Worm (Caenorhabditis elegans) whole organism, young adult: ENCODE results near the gene K04F1.9.

Experiments
- B0261.1 ChIP-seq: sonication (generic microtip); optimal IDR thresholded peaks from 2 replicates; lab custom pipeline; 2016; ENCODE audit warnings: mild to moderate bottlenecking, missing genetic modification characterization, moderate library complexity, missing compliant biosample characterization
- B0336.3 ChIP-seq: fragments of 200-800 bp; sonication (Bioruptor generic); IDR thresholded peaks from 2 replicates; pipeline ENCODE4 v1.3.6; 2022; ENCODE audit warnings: missing genetic modification characterization, missing compliant biosample characterization
- D2030.7 ChIP-seq: fragments of 200-800 bp; sonication (Bioruptor generic); IDR thresholded peaks from 2 replicates; pipeline ENCODE4 v1.3.6; 2022; ENCODE audit warnings: missing genetic modification reagents, missing genetic modification characterization, missing compliant biosample characterization
- F23B12.7 ChIP-seq: sonication (generic microtip); optimal IDR thresholded peaks from 2 replicates; lab custom pipeline; 2017; ENCODE audit warnings: missing genetic modification characterization, mild to moderate bottlenecking, missing compliant biosample characterization, antibody characterized with exemption, moderate library complexity; ENCODE audit not compliant: insufficient read depth
- F39B2.1 ChIP-seq: fragments of 200-800 bp; sonication (Bioruptor generic); IDR thresholded peaks from 2 replicates; pipeline ENCODE4 v1.3.6; 2022; ENCODE audit warnings: missing genetic modification reagents, missing genetic modification characterization, missing compliant biosample characterization
- K12H6.12 ChIP-seq: fragments of 200-800 bp; sonication (Bioruptor generic); optimal IDR thresholded peaks from 2 replicates; lab custom pipeline; 2018; ENCODE audit warnings: mild to moderate bottlenecking, missing genetic modification characterization, missing compliant biosample characterization
- T26A5.8 ChIP-seq: sonication (generic microtip); optimal IDR thresholded peaks from 2 replicates; lab custom pipeline; 2016; ENCODE audit warnings: missing genetic modification characterization, missing compliant biosample characterization
- Y53F4B.3 ChIP-seq: fragments of 200-800 bp; sonication (Bioruptor generic); IDR thresholded peaks from 2 replicates; pipeline ENCODE4 v1.3.6; 2022; ENCODE audit warnings: missing genetic modification reagents, missing genetic modification characterization, missing compliant biosample characterization
- Y67H2A.10 ChIP-seq: fragments of 200-800 bp; sonication (Bioruptor generic); conservative IDR thresholded peaks from 2 replicates; pipeline ENCODE4 v1.3.6; 2022; ENCODE audit warnings: missing genetic modification reagents, missing genetic modification characterization, missing compliant biosample characterization
- Y95B8A.8 ChIP-seq: fragments of 200-800 bp; sonication (Bioruptor generic); IDR thresholded peaks from 2 replicates; pipeline ENCODE4 v1.3.6; 2022; ENCODE audit warnings: missing genetic modification reagents, missing genetic modification characterization, missing compliant biosample characterization
- akir-1 ChIP-seq: fragments of 200-800 bp; sonication (Bioruptor generic); optimal IDR thresholded peaks from 2 replicates; lab custom pipeline; 2018; ENCODE audit warnings: mild to moderate bottlenecking, missing genetic modification characterization, moderate library complexity, missing compliant biosample characterization
- aptf-3 ChIP-seq: fragments of 200-800 bp; sonication (Bioruptor generic); IDR thresholded peaks from 2 replicates; pipeline ENCODE4 v1.3.6; 2022; ENCODE audit warnings: missing genetic modification characterization, missing compliant biosample characterization
- atf-7 ChIP-seq: sonication (generic microtip); optimal IDR thresholded peaks from 2 replicates; lab custom pipeline; 2017; ENCODE audit warnings: mild to moderate bottlenecking, missing genetic modification characterization, missing compliant biosample characterization
- attf-3 ChIP-seq: fragments of 200-800 bp; sonication (Bioruptor generic); conservative IDR thresholded peaks from 2 replicates; pipeline ENCODE4 v1.3.6; 2022; ENCODE audit warnings: missing genetic modification reagents, missing genetic modification characterization, missing compliant biosample characterization
- attf-6 ChIP-seq: fragments of 200-800 bp; sonication (Bioruptor generic); IDR thresholded peaks from 2 replicates; pipeline ENCODE4 v1.3.6; 2022; ENCODE audit warnings: missing genetic modification reagents, missing genetic modification characterization, missing compliant biosample characterization
- cebp-1 ChIP-seq, 2 experiments: fragments of 200-800 bp in 1 of 2; sonication (Bioruptor generic) in 1 of 2; sonication (generic microtip) in 1 of 2; IDR thresholded peaks in 1 of 2; optimal IDR thresholded peaks in 1 of 2; 2 replicates each; pipeline versions ENCODE4 v1.3.6 to Lab custom; 2017 to 2022; ENCODE audit warnings: missing compliant biosample characterization in 2 of 2, missing genetic modification characterization in 2 of 2, mild to moderate bottlenecking in 1 of 2, missing genetic modification reagents in 1 of 2, moderate library complexity in 1 of 2
- cebp-2 ChIP-seq: fragments of 200-800 bp; sonication (Bioruptor generic); IDR thresholded peaks from 2 replicates; pipeline ENCODE4 v1.3.6; 2022; ENCODE audit warnings: missing genetic modification characterization, missing compliant biosample characterization
- ceh-58 ChIP-seq: fragments of 200-800 bp; sonication (Bioruptor generic); IDR thresholded peaks from 2 replicates; pipeline ENCODE4 v1.3.6; 2022; ENCODE audit warnings: missing genetic modification characterization, missing compliant biosample characterization
- ceh-91 ChIP-seq: fragments of 200-800 bp; sonication (Bioruptor generic); IDR thresholded peaks from 2 replicates; pipeline ENCODE4 v1.3.6; 2022; ENCODE audit warnings: missing genetic modification reagents, missing genetic modification characterization, missing compliant biosample characterization
- chd-7 ChIP-seq: sonication (generic microtip); optimal IDR thresholded peaks from 2 replicates; lab custom pipeline; 2016; ENCODE audit warnings: mild to moderate bottlenecking, missing genetic modification characterization, moderate library complexity, missing compliant biosample characterization
- ekl-4 ChIP-seq: fragments of 200-800 bp; sonication (Bioruptor generic); IDR thresholded peaks from 2 replicates; pipeline ENCODE4 v1.3.6; 2022; ENCODE audit warnings: missing genetic modification reagents, missing genetic modification characterization, missing compliant biosample characterization
- ets-4 ChIP-seq: fragments of 200-800 bp; sonication (Bioruptor generic); optimal IDR thresholded peaks from 2 replicates; lab custom pipeline; 2018; ENCODE audit warnings: mild to moderate bottlenecking, missing genetic modification characterization, missing compliant biosample characterization
- gei-17 ChIP-seq: fragments of 200-800 bp; sonication (Bioruptor generic); optimal IDR thresholded peaks from 2 replicates; lab custom pipeline; 2018; ENCODE audit warnings: mild to moderate bottlenecking, missing genetic modification characterization, missing compliant biosample characterization
- hlh-12 ChIP-seq: sonication (generic microtip); optimal IDR thresholded peaks from 2 replicates; lab custom pipeline; 2016; ENCODE audit warnings: missing genetic modification characterization, missing compliant biosample characterization
- hsf-1 ChIP-seq: fragments of 200-800 bp; sonication (Bioruptor generic); IDR thresholded peaks from 2 replicates; pipeline ENCODE4 v1.3.6; 2022; ENCODE audit warnings: missing genetic modification reagents, missing genetic modification characterization, missing compliant biosample characterization
- lag-1 ChIP-seq: fragments of 200-800 bp; sonication (Bioruptor generic); IDR thresholded peaks from 2 replicates; pipeline ENCODE4 v1.3.6; 2022; ENCODE audit warnings: missing genetic modification reagents, missing genetic modification characterization, missing compliant biosample characterization
- lin-35 ChIP-seq, 3 experiments: fragments of 150-350 bp in 2 of 3; sonication (generic microtip) in 1 of 3; optimal IDR thresholded peaks; 2 replicates each; lab custom pipeline; 2014 to 2018; ENCODE audit warnings: missing biosample characterization in 3 of 3, missing genetic modification characterization in 3 of 3, missing genetic modification reagents in 3 of 3
- madf-3 ChIP-seq: fragments of 200-800 bp; sonication (Bioruptor generic); IDR thresholded peaks from 2 replicates; pipeline ENCODE4 v1.3.6; 2022; ENCODE audit warnings: missing genetic modification reagents, missing genetic modification characterization, missing compliant biosample characterization
- madf-6 ChIP-seq: fragments of 200-800 bp; sonication (Bioruptor generic); IDR thresholded peaks from 2 replicates; pipeline ENCODE4 v1.3.6; 2022; ENCODE audit warnings: missing genetic modification reagents, missing genetic modification characterization, missing compliant biosample characterization
- madf-8 ChIP-seq: fragments of 200-800 bp; sonication (Bioruptor generic); conservative IDR thresholded peaks from 2 replicates; pipeline ENCODE4 v1.3.6; 2022; ENCODE audit warnings: missing genetic modification reagents, missing genetic modification characterization, missing compliant biosample characterization
- mcd-1 ChIP-seq: fragments of 200-800 bp; sonication (Bioruptor generic); IDR thresholded peaks from 2 replicates; pipeline ENCODE4 v1.3.6; 2022; ENCODE audit warnings: missing genetic modification reagents, missing genetic modification characterization, missing compliant biosample characterization
- mes-4 ChIP-seq: sonication (generic microtip); optimal IDR thresholded peaks from 2 replicates; lab custom pipeline; 2016; ENCODE audit warnings: missing genotype, missing genetic modification characterization, missing compliant biosample characterization
- nfya-2 ChIP-seq: fragments of 200-800 bp; sonication (Bioruptor generic); IDR thresholded peaks from 2 replicates; pipeline ENCODE4 v1.3.6; 2022; ENCODE audit warnings: missing genetic modification reagents, missing genetic modification characterization, missing compliant biosample characterization
- snpc-1.3 ChIP-seq: sonication (generic microtip); optimal IDR thresholded peaks from 2 replicates; lab custom pipeline; 2017; ENCODE audit warnings: missing genetic modification characterization, mild to moderate bottlenecking, missing compliant biosample characterization, antibody characterized with exemption, moderate library complexity, missing genotype, missing genetic modification reagents; ENCODE audit not compliant: insufficient read depth
- snpc-3.4 ChIP-seq: sonication (generic microtip); optimal IDR thresholded peaks from 2 replicates; lab custom pipeline; 2017; ENCODE audit warnings: missing genetic modification characterization, mild to moderate bottlenecking, missing compliant biosample characterization, antibody characterized with exemption, moderate library complexity, missing genotype, missing genetic modification reagents
- tbx-9 ChIP-seq: sonication (generic microtip); optimal IDR thresholded peaks from 2 replicates; lab custom pipeline; 2016; ENCODE audit warnings: borderline replicate concordance, missing genetic modification characterization, inconsistent platforms, missing compliant biosample characterization
- unc-62 ChIP-seq: fragments of 150-350 bp; optimal IDR thresholded peaks from 2 replicates; lab custom pipeline; 2014; ENCODE audit warnings: missing biosample characterization, missing genetic modification reagents, missing genetic modification characterization
- zfh-2 ChIP-seq: fragments of 200-800 bp; sonication (Bioruptor generic); conservative IDR thresholded peaks from 2 replicates; pipeline ENCODE4 v1.3.6; 2022; ENCODE audit warnings: missing genetic modification reagents, missing genetic modification characterization, missing compliant biosample characterization
- zim-3 ChIP-seq: sonication (generic microtip); optimal IDR thresholded peaks from 2 replicates; lab custom pipeline; 2017; ENCODE audit warnings: mild to moderate bottlenecking, missing genetic modification characterization, moderate library complexity, missing compliant biosample characterization
- ztf-18 ChIP-seq: sonication (generic microtip); optimal IDR thresholded peaks from 2 replicates; lab custom pipeline; 2016; ENCODE audit warnings: missing genotype, mild to moderate bottlenecking, missing genetic modification characterization, missing compliant biosample characterization
- ztf-22 ChIP-seq: fragments of 200-800 bp; sonication (Bioruptor generic); optimal IDR thresholded peaks from 2 replicates; lab custom pipeline; 2018; ENCODE audit warnings: mild to moderate bottlenecking, missing genetic modification characterization, moderate library complexity, missing compliant biosample characterization
- ztf-3 ChIP-seq: fragments of 200-800 bp; sonication (Bioruptor generic); optimal IDR thresholded peaks from 2 replicates; lab custom pipeline; 2018; ENCODE audit warnings: mild to moderate bottlenecking, missing genetic modification characterization, missing compliant biosample characterization
- ztf-6 ChIP-seq: fragments of 200-800 bp; sonication (Bioruptor generic); IDR thresholded peaks from 2 replicates; pipeline ENCODE4 v1.3.6; 2022; ENCODE audit warnings: missing genetic modification reagents, missing genetic modification characterization, missing compliant biosample characterization

K04F1.9 gene

DNA sequence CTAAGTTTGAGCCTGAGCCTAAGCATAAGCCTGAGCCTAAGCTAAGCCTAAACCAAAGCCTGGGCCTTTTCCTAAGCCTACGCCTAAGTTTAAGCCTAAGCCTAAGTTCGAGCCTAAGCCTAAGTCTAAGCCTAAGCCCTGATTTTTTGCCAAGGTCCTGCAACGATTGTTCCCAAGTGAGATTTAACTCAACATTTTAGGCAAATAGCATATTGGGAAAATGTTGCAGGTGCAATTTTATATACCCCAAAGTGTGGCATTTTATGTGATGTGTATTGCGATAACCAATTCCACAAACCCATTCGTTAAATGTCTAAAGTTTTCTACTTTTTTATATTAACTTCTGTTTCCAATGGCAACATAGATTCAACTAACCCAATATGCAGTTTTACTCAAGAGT lies 2.8 kb upstream of the K04F1.9 start, which contains the start of gene irld-40:
Gene irld-40, plus strand, starts transcription at position 301 of the 400 bp plus-strand sequence.
- TF ChIP-seq ztf-22 (GFP tag; lab: Kevin White, UChicago) (no peak), ztf-18 (tag; lab: Kevin White, UChicago) (no peak), madf-3 (GFP tag; lab: Robert Waterston, UW) (no peak), F23B12.7 (tag; lab: Kevin White, UChicago) (no peak), chd-7 (tag; lab: Kevin White, UChicago) (no peak), hsf-1 (GFP tag; lab: Robert Waterston, UW) (0 out of 2 replicates have a peak, but pooled peaks have one; percentile 32), atf-7 (no peak), T26A5.8 (no peak), tbx-9 (no peak)

DNA sequence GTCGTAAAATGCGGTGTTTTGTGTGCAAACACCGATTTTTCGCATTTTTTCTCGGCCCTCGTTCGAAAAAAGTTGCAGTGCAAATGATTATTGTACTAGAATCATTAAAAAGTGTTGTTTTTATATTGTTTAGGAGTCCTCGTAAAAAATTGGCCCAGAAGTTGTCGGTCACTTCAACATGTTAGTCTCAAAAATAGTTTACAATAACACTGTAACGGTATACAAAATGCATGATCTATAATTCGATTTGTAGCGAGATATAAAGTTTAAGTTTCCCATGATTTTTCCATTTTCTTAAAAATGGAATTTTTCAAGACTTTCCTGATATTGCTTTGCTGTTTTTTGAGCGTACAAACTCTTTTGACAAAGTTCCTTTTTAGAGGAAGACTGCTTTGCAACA lies 1.9 kb downstream of the K04F1.9 start, which contains the start of gene K04F1.8:
Gene K04F1.8, plus strand, starts transcription at position 301 of the 400 bp plus-strand sequence.
- TF ChIP-seq ztf-22 (GFP tag; lab: Kevin White, UChicago) (no peak), aptf-3 (GFP tag; lab: Robert Waterston, UW) (no peak), F23B12.7 (tag; lab: Kevin White, UChicago) (no peak), cebp-1 (GFP tag; IDR thresholded peaks at IDR 0.05; lab: Robert Waterston, UW) (no peak), cebp-1 (tag; optimal IDR thresholded peaks at IDR 0.05; lab: Kevin White, UChicago) (no peak), ceh-91 (GFP tag; lab: Robert Waterston, UW) (no peak), Y53F4B.3 (GFP tag; lab: Robert Waterston, UW) (no peak), unc-62 (GFP tag; lab: Kevin White, UChicago) (no peak), ztf-3 (no peak), lag-1 (no peak), attf-6 (GFP tag; lab: Robert Waterston, UW) (no peak), B0336.3 (no peak), K12H6.12 (tag; lab: Kevin White, UChicago) (no peak), ets-4 (no peak), akir-1 (GFP tag; lab: Kevin White, UChicago) (no peak), snpc-1.3 (tag; lab: Kevin White, UChicago) (no peak), zfh-2 (GFP tag; lab: Robert Waterston, UW) (no peak), B0261.1 (no peak), F39B2.1 (GFP tag; lab: Robert Waterston, UW) (no peak)

DNA sequence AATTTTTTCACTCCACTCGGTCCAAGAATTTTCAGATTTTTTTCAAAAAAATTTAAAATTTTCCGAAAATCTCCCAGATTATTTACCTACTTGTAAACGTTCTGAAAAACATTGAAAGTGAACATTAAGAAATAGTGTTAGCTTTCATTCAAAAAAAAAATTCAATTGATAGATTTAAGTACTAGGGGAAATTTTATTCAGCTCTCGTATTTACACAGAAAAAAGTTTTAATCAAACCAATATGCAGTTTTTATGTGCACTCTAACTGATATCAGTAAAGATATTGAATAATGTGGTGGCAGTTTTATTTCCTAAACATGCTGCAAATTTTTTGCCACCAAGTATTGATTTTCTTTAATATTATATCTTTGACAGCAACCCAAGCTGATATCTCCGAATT lies 3.2 kb downstream of the K04F1.9 start, which contains the start of gene irld-42:
Gene irld-42, plus strand, starts transcription at position 301 of the 400 bp plus-strand sequence.
- TF ChIP-seq mcd-1 (no peak), Y67H2A.10 (GFP tag; lab: Robert Waterston, UW) (no peak)

DNA sequence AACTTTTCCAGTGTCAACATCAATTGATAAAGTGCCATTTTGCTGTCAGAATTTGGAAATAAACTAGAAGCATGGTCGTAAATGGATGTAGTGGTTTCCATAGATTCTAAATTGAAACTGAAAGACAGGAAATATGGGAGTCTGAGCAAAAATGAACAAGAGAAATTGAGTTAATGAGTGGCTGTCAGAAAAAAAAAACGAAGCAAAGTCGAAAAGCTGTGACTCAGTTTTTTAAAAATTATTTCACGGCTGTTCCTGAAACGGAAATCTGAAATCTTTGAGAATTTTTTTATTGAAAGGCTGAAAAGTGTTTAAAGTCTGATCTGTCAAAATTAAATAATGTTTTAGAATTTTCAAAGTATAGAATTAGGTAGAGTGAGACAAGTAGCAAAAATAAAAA lies 13.2 kb downstream of the K04F1.9 start, which contains the start of gene srw-98:
Gene srw-98, minus strand, starts transcription at position 101 of the 400 bp plus-strand sequence.
- TF ChIP-seq madf-6 (no peak), ets-4 (no peak), Y53F4B.3 (GFP tag; lab: Robert Waterston, UW) (no peak), hlh-12 (tag; lab: Kevin White, UChicago) (no peak), Y95B8A.8 (no peak), ztf-6 (no peak), snpc-3.4 (no peak), ekl-4 (no peak), gei-17 (no peak), cebp-2 (GFP tag; lab: Robert Waterston, UW) (no peak), D2030.7 (GFP tag; lab: Robert Waterston, UW) (no peak), lin-35 (GFP tag; optimal IDR thresholded peaks at IDR 0.05; lab: Kevin White, UChicago) (no peak), ceh-58 (GFP tag; lab: Robert Waterston, UW) (no peak), mes-4 (tag; lab: Kevin White, UChicago) (no peak), attf-3 (GFP tag; lab: Robert Waterston, UW) (no peak), zim-3 (tag; lab: Kevin White, UChicago) (no peak), nfya-2 (GFP tag; lab: Robert Waterston, UW) (no peak), madf-8 (GFP tag; lab: Robert Waterston, UW) (no peak)
